Worm (Caenorhabditis elegans): Measurements from ENCODE around the gene elb-1.

Gene elb-1

ce11 chrIII:11730312-11730711 lies 11.1 kb upstream of the elb-1 start, which contains the start of gene Y41C4A.18:
TSS of gene Y41C4A.18 (plus strand) at chrIII:11730612.
- TF ChIP-seq nhr-12 (tag; optimal IDR thresholded peaks at IDR 0.05) (no peak), ceh-9 (tag; optimal IDR thresholded peaks at IDR 0.05) (no peak), egl-27 (tag; optimal IDR thresholded peaks at IDR 0.05) (no peak), ceh-82 (tag; optimal IDR thresholded peaks at IDR 0.05) (no peak), zag-1 (tag; optimal IDR thresholded peaks at IDR 0.05) (no peak), lsy-12 (tag; optimal IDR thresholded peaks at IDR 0.05) (no peak), elt-2 (tag; optimal IDR thresholded peaks at IDR 0.05) (no peak), tbx-2 (tag; optimal IDR thresholded peaks at IDR 0.05) (no peak), nfya-1 (tag; optimal IDR thresholded peaks at IDR 0.05; ENCODE audit: insufficient read depth) (no peak), elt-3 (tag; optimal IDR thresholded peaks at IDR 0.05) (no peak), ztf-11 (tag; optimal IDR thresholded peaks at IDR 0.05) (no peak), unc-62 (GFP tag; optimal IDR thresholded peaks at IDR 0.05) (no peak), mdl-1 (tag; optimal IDR thresholded peaks at IDR 0.05) (no peak), ztf-4 (tag; optimal IDR thresholded peaks at IDR 0.05) (no peak)

ce11 chrIII:11727010-11727409 lies 7.8 kb upstream of the elb-1 start:
- TF ChIP-seq ZK546.5 (tag; optimal IDR thresholded peaks at IDR 0.05), result no peak
- TF ChIP-seq elt-2 (tag; optimal IDR thresholded peaks at IDR 0.05), result peak; percentile 74
- TF ChIP-seq nhr-76 (tag; optimal IDR thresholded peaks at IDR 0.05), result no peak
- peak; percentile 5 for TF ChIP-seq hmg-11 (tag; optimal IDR thresholded peaks at IDR 0.05)
- no peak for TF ChIP-seq fkh-10 (GFP tag; optimal IDR thresholded peaks at IDR 0.05)
- TF ChIP-seq sea-2 (GFP tag; optimal IDR thresholded peaks at IDR 0.05), result no peak
- peak in 2 of 3 experiments; percentile 87 to 91 for TF ChIP-seq elt-3 (tag; optimal IDR thresholded peaks at IDR 0.05)
- TF ChIP-seq nhr-77 (tag; optimal IDR thresholded peaks at IDR 0.05), result no peak
- no peak for TF ChIP-seq lsy-12 (tag; optimal IDR thresholded peaks at IDR 0.05)
- no peak for TF ChIP-seq ama-1 (optimal IDR thresholded peaks at IDR 0.05)
- TF ChIP-seq nhr-12 (tag; optimal IDR thresholded peaks at IDR 0.05), result no peak
- no peak for TF ChIP-seq ceh-16 (tag; optimal IDR thresholded peaks at IDR 0.05)
- no peak for TF ChIP-seq R02D3.7 (tag; optimal IDR thresholded peaks at IDR 0.05)
- TF ChIP-seq nhr-23 (tag; optimal IDR thresholded peaks at IDR 0.05), result peak; percentile 49
- TF ChIP-seq eor-1 (tag; optimal IDR thresholded peaks at IDR 0.05), result no peak
- no peak for TF ChIP-seq nhr-11 (tag; optimal IDR thresholded peaks at IDR 0.05)
- TF ChIP-seq nhr-28 (tag; optimal IDR thresholded peaks at IDR 0.05), result no peak

ce11 chrIII:11726590-11726989 lies 7.3 kb upstream of the elb-1 start, which contains the start of gene Y41C4A.12:
TSS of gene Y41C4A.12 (minus strand) at chrIII:11726690.
- TF ChIP-seq elt-3 (tag; optimal IDR thresholded peaks at IDR 0.05), result no peak
- no peak for TF ChIP-seq elt-2 (tag; optimal IDR thresholded peaks at IDR 0.05)
- TF ChIP-seq nhr-25 (tag; optimal IDR thresholded peaks at IDR 0.05), result no peak
- TF ChIP-seq nhr-237 (tag; optimal IDR thresholded peaks at IDR 0.05), result no peak
- TF ChIP-seq pha-4 (tag; optimal IDR thresholded peaks at IDR 0.05), result no peak
- TF ChIP-seq nhr-67 (tag; optimal IDR thresholded peaks at IDR 0.05), result no peak
- no peak for TF ChIP-seq nhr-12 (tag; optimal IDR thresholded peaks at IDR 0.05)
- no peak for TF ChIP-seq pqm-1 (tag; optimal IDR thresholded peaks at IDR 0.05)
- TF ChIP-seq lin-15B (tag; optimal IDR thresholded peaks at IDR 0.05), result no peak
- TF ChIP-seq mdl-1 (tag; optimal IDR thresholded peaks at IDR 0.05), result no peak
- no peak for TF ChIP-seq daf-12 (tag; optimal IDR thresholded peaks at IDR 0.05)
- TF ChIP-seq egl-5 (tag; optimal IDR thresholded peaks at IDR 0.05), result no peak
- TF ChIP-seq ceh-16 (tag; optimal IDR thresholded peaks at IDR 0.05), result no peak
- no peak for TF ChIP-seq nfya-1 (tag; optimal IDR thresholded peaks at IDR 0.05; ENCODE audit: insufficient read depth)
- no peak for TF ChIP-seq jun-1 (tag; optimal IDR thresholded peaks at IDR 0.05)
- no peak for TF ChIP-seq nhr-23 (tag; optimal IDR thresholded peaks at IDR 0.05)
- no peak for TF ChIP-seq ceh-9 (tag; optimal IDR thresholded peaks at IDR 0.05)

- TF ChIP-seq lin-15B (tag; optimal IDR thresholded peaks at IDR 0.05), result no peak
- no peak for TF ChIP-seq ceh-82 (tag; optimal IDR thresholded peaks at IDR 0.05)
- no peak for TF ChIP-seq fkh-10 (GFP tag; optimal IDR thresholded peaks at IDR 0.05)
- TF ChIP-seq ama-1 (optimal IDR thresholded peaks at IDR 0.05), result no peak
- TF ChIP-seq nhr-77 (tag; optimal IDR thresholded peaks at IDR 0.05), result no peak
- TF ChIP-seq mml-1 (tag; optimal IDR thresholded peaks at IDR 0.05), result no peak
- no peak for TF ChIP-seq nhr-25 (tag; optimal IDR thresholded peaks at IDR 0.05)
- TF ChIP-seq nhr-23 (tag; optimal IDR thresholded peaks at IDR 0.05), result no peak
- TF ChIP-seq elt-2 (tag; optimal IDR thresholded peaks at IDR 0.05), result no peak
- TF ChIP-seq ztf-4 (tag; optimal IDR thresholded peaks at IDR 0.05), result no peak
- TF ChIP-seq nhr-11 (tag; optimal IDR thresholded peaks at IDR 0.05), result no peak
- no peak for TF ChIP-seq eor-1 (tag; optimal IDR thresholded peaks at IDR 0.05)
- no peak for TF ChIP-seq pha-4 (tag; optimal IDR thresholded peaks at IDR 0.05)
- TF ChIP-seq ceh-28 (tag; optimal IDR thresholded peaks at IDR 0.05), result no peak
- TF ChIP-seq mdl-1 (tag; optimal IDR thresholded peaks at IDR 0.05), result no peak
- no peak for TF ChIP-seq pqm-1 (tag; optimal IDR thresholded peaks at IDR 0.05)
- no peak for TF ChIP-seq fkh-2 (tag; optimal IDR thresholded peaks at IDR 0.05)
- no peak for TF ChIP-seq nhr-43 (tag; optimal IDR thresholded peaks at IDR 0.05; ENCODE audit: poor library complexity, severe bottlenecking)
- TF ChIP-seq sea-2 (GFP tag; optimal IDR thresholded peaks at IDR 0.05), result no peak
- TF ChIP-seq lin-39 (tag; optimal IDR thresholded peaks at IDR 0.05), result no peak
Measured at ce11 chrIII:11721405-11721804, 2.2 kb upstream of the elb-1 start, which contains the start of gene Y41C4A.32. TSS of gene Y41C4A.32 (plus strand) at chrIII:11721706.
